Worm (Caenorhabditis elegans): ENCODE measurements around the gene T21C12.4.

Gene T21C12.4

DNA sequence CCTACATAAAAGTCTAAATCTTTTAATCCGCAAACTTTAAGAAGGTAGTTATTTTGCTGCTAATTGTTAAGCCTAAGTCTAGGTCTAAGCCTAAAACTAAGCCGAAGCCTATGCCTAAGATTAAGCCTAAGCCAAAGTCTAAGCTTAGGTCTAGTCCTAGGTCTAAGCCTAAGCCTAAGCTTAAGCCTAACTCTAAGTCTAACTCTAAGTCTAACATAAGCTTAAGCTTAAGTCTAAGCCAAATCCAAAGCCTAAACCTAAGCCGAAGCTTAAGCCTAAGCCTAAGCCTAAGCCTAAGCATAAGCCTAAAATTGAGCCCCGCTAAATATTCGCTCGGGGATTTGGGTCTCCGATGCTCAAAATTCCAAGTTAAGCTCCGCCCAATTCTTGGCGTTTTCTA lies 36.6 kb downstream of the T21C12.4 start:
- TF ChIP-seq hmg-4 (GFP tag; optimal IDR thresholded peaks at IDR 0.05) (no peak), ets-7 (tag; optimal IDR thresholded peaks at IDR 0.05) (no peak), aly-1 (tag; optimal IDR thresholded peaks at IDR 0.05) (no peak), ceh-36 (tag; optimal IDR thresholded peaks at IDR 0.05) (peak; percentile 82)

DNA sequence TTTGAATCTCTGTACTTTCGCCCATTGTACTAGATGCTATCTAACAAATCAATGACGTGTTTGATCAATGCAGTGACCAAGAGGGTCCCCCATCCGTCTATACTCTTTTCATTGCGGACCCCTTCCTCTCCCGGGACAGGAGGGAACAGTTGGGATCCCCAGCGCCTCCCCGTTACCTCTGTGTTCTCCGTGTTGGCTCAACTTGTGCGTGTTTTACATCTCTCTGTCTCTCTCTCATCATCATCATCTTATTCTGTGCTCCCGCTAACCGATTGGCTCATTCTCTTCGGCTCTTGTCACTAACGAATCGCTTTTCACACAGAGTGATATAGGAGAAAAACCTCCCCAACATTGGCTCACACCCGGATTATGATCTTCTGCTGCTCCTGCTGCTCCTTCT lies 37.3 kb downstream of the T21C12.4 start, which contains the start of gene unc-49:
Gene unc-49, plus strand, starts transcription at position 240 of the 400 bp plus-strand sequence.
- no peak for TF ChIP-seq sea-1 (GFP tag; conservative IDR thresholded peaks at IDR 0.05)
- TF ChIP-seq aly-1 (tag; optimal IDR thresholded peaks at IDR 0.05): no peak
- TF ChIP-seq ceh-13 (GFP tag; optimal IDR thresholded peaks at IDR 0.05): no peak
- no peak for TF ChIP-seq ceh-36 (tag; optimal IDR thresholded peaks at IDR 0.05)
- no peak for TF ChIP-seq F13C5.2 (tag; optimal IDR thresholded peaks at IDR 0.05)
- no peak for TF ChIP-seq ets-7 (tag; optimal IDR thresholded peaks at IDR 0.05)
- TF ChIP-seq flt-1 (GFP tag; IDR thresholded peaks at IDR 0.05): no peak
- no peak for TF ChIP-seq B0310.2 (tag; optimal IDR thresholded peaks at IDR 0.05)
- no peak for TF ChIP-seq hmg-4 (GFP tag; optimal IDR thresholded peaks at IDR 0.05)
- TF ChIP-seq tbx-11 (GFP tag; IDR thresholded peaks at IDR 0.05): no peak
- no peak for TF ChIP-seq tra-4 (tag; optimal IDR thresholded peaks at IDR 0.05)
- no peak for TF ChIP-seq pes-1 (GFP tag; IDR thresholded peaks at IDR 0.05)
- no peak for TF ChIP-seq hnd-1 (tag; optimal IDR thresholded peaks at IDR 0.05)
- TF ChIP-seq tbx-37 (GFP tag; conservative IDR thresholded peaks at IDR 0.05): no peak

DNA sequence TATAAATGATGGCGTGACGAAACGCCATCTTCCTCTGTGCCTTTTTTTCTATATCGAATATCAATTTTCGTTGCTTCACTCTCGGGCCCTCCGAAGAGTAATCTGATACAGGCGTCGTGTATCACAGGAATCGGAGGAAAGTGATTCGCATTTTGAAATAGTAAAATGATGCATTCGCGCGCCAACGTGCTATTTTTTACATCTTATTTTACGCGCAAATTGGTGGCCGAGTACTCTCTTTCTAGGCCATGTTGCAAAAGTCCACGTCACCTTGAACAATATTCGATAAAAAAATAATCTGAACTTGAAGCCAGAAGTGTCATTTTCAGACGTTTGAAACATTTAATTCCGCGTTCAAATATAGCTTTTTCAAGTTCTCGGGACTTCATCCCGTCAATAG lies 38.2 kb downstream of the T21C12.4 start:
- no peak for TF ChIP-seq ama-1 (optimal IDR thresholded peaks at IDR 0.05)
- no peak for TF ChIP-seq tbx-37 (GFP tag; conservative IDR thresholded peaks at IDR 0.05)

DNA sequence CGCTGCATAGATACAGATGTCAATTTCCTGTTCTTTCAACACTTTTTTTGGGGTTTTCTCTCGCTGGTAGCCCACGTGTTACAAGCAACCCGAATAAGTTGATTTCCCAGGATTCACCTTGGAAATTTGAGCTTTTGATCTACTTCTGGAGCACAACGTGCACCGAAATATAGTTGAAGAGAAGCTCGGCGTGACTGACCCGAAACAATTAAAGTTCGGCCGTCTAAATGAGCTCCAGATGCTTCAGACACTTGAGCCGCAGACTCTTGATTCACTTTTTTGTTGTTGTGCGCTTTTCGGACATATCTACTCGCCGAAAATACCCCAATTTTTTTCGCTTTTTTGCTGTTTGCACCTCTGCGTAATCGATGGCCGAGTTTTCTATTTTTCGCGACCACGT lies 38.9 kb downstream of the T21C12.4 start:
- TF ChIP-seq F13C5.2 (tag; optimal IDR thresholded peaks at IDR 0.05) (no peak), aly-1 (tag; optimal IDR thresholded peaks at IDR 0.05) (no peak), tra-4 (tag; optimal IDR thresholded peaks at IDR 0.05) (no peak), hmg-4 (GFP tag; optimal IDR thresholded peaks at IDR 0.05) (no peak), ceh-13 (GFP tag; optimal IDR thresholded peaks at IDR 0.05) (no peak), flt-1 (GFP tag; IDR thresholded peaks at IDR 0.05) (no peak), B0310.2 (tag; optimal IDR thresholded peaks at IDR 0.05) (no peak), ceh-36 (tag; optimal IDR thresholded peaks at IDR 0.05) (no peak)

DNA sequence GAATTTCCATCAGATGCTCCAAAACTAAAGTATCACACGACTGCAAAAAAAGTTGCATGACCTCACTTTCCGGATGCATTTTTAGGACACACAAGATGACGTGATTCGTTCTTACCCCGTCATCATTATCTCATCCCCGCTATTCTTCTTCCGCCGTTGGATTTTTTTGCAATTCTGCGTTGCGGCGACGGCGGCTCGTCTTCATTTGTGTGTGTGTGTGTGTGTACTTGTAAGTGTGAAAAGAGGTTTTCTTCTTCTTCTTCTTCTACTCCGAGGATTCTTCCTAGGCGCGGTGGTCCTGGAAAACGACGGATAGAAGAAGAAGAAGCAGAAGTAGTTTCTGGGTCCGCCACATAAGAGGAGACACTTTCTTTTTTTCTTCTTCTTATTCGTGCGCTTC lies 42.1 kb downstream of the T21C12.4 start:
- TF ChIP-seq ama-1 (optimal IDR thresholded peaks at IDR 0.05): no peak
- TF ChIP-seq ets-7 (tag; optimal IDR thresholded peaks at IDR 0.05): no peak
- no peak for TF ChIP-seq scrt-1 (GFP tag; IDR thresholded peaks at IDR 0.05)
- no peak for TF ChIP-seq ceh-13 (GFP tag; optimal IDR thresholded peaks at IDR 0.05)
- no peak for TF ChIP-seq sea-1 (GFP tag; conservative IDR thresholded peaks at IDR 0.05)
- no peak for TF ChIP-seq tra-4 (tag; optimal IDR thresholded peaks at IDR 0.05)
- no peak for TF ChIP-seq hmg-4 (GFP tag; optimal IDR thresholded peaks at IDR 0.05)
- no peak for TF ChIP-seq tbx-11 (GFP tag; IDR thresholded peaks at IDR 0.05)
- TF ChIP-seq F13C5.2 (tag; optimal IDR thresholded peaks at IDR 0.05): no peak
- no peak for TF ChIP-seq pes-1 (GFP tag; IDR thresholded peaks at IDR 0.05)

DNA sequence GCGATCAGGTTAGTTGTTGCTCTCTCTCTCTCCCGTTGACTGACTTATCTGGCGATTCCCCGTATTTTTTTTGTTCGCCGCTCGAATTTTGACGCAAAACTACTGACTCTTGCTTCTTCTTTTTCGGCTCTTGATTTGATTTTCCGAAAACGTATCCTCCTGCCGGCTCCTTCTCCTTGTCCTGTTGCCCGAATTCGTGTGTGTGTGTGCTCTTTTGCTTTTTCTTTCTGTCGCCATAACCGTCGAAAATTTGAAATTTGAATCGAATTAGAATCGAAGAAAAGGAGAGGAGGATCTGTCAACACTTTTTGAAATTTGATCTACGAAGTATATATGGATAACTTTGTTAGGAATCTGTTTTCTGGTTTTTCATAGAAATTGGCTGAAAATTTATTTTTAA lies 45.2 kb downstream of the T21C12.4 start:
- TF ChIP-seq hnd-1 (tag; optimal IDR thresholded peaks at IDR 0.05) (no peak), scrt-1 (GFP tag; IDR thresholded peaks at IDR 0.05) (no peak), tbx-11 (GFP tag; IDR thresholded peaks at IDR 0.05) (no peak), tra-4 (tag; optimal IDR thresholded peaks at IDR 0.05) (no peak), aly-1 (tag; optimal IDR thresholded peaks at IDR 0.05) (no peak), ceh-36 (tag; optimal IDR thresholded peaks at IDR 0.05) (no peak), hmg-4 (GFP tag; optimal IDR thresholded peaks at IDR 0.05) (no peak), ama-1 (optimal IDR thresholded peaks at IDR 0.05) (no peak)

DNA sequence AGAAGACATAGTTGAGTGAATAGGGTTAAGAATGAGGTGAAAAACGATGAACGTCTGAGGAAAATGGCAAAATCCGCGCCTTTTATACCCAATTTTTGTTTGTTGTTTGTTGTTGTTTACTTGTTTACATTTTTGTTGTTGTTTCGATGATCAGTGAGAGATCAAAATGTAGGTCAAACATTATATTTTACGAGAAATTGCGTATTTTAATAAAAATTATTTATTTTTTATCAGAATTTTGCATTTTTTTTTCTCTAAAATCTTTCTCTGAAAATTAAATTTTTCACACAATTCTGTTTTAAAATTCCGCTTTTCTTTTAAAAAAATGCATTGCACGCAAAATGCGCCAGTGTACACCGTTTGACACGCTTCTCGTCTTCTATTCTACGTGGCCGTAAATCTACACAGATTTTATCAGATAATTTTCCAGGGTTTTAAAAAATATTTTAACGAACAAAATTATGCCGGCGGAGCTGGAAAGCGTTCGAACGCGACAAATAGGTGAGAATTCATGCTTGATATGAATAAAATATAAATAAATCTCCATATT lies 51.0 kb downstream of the T21C12.4 start, which contains the start of the genes sip-1 and sly-1:
Gene sip-1, minus strand, starts transcription at position 103 of the 550 bp plus-strand sequence.
Gene sly-1, plus strand, starts transcription at position 360 of the 550 bp plus-strand sequence.
- TF ChIP-seq ceh-36 (tag; optimal IDR thresholded peaks at IDR 0.05) (no peak), flt-1 (GFP tag; IDR thresholded peaks at IDR 0.05) (no peak), tra-4 (tag; optimal IDR thresholded peaks at IDR 0.05) (no peak), hnd-1 (tag; optimal IDR thresholded peaks at IDR 0.05) (no peak), ama-1 (optimal IDR thresholded peaks at IDR 0.05) (no peak), tbx-37 (GFP tag; conservative IDR thresholded peaks at IDR 0.05) (no peak), pes-1 (GFP tag; IDR thresholded peaks at IDR 0.05) (no peak), scrt-1 (GFP tag; IDR thresholded peaks at IDR 0.05) (no peak), hmbx-1 (tag; optimal IDR thresholded peaks at IDR 0.05) (no peak), hmg-4 (GFP tag; optimal IDR thresholded peaks at IDR 0.05) (no peak), sea-1 (GFP tag; conservative IDR thresholded peaks at IDR 0.05) (no peak), B0310.2 (tag; optimal IDR thresholded peaks at IDR 0.05) (no peak)

DNA sequence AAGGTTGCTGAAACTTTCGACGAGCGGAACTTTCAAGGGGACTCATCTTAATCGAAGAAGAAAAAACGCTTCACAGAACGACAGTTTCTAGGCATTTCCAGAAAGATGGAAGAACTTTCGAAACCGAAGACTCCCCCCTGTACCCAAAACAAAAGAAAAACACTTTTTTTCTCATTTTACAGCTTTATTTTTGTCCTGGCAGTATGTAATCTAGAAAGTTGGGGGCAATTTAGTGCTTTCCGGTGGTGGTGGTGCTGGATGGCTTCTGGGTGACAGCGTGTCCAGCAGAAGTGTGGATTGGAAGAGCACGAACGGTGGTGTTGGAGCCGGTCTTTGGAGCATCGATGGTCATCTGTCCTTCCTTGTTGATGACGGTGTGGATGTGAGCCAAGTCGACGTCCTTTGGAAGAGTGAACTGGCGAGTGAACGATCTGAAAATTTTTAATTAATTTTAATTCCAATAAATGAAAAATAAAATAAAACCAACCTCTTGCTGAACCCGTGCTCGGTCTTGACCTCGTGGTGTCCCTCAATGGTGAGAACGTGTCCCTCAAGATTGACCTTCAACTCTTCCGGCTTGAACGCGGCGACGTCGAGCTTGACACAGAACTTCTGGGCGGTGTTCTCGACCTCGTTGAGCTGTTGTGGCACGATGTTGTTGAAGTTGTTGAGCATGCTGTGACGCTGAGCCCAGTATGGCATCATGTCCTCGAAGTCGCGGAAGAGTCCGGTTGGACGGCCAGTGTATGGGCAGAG lies 51.7 kb downstream of the T21C12.4 start:
- no peak for TF ChIP-seq hnd-1 (tag; optimal IDR thresholded peaks at IDR 0.05)
- TF ChIP-seq ama-1 (optimal IDR thresholded peaks at IDR 0.05): no peak
- TF ChIP-seq aly-1 (tag; optimal IDR thresholded peaks at IDR 0.05): no peak
- no peak for TF ChIP-seq tbx-11 (GFP tag; IDR thresholded peaks at IDR 0.05)
- no peak for TF ChIP-seq ceh-36 (tag; optimal IDR thresholded peaks at IDR 0.05)
- no peak for TF ChIP-seq hmbx-1 (tag; optimal IDR thresholded peaks at IDR 0.05)
- TF ChIP-seq hmg-4 (GFP tag; optimal IDR thresholded peaks at IDR 0.05): no peak
- TF ChIP-seq F13C5.2 (tag; optimal IDR thresholded peaks at IDR 0.05): no peak
- TF ChIP-seq B0310.2 (tag; optimal IDR thresholded peaks at IDR 0.05): no peak
- no peak for TF ChIP-seq pes-1 (GFP tag; IDR thresholded peaks at IDR 0.05)

Data from whole organism, early embryonic.